Fruit fly (Drosophila melanogaster) whole organism, wandering third instar larva: ENCODE results near the gene CG32075.

Experiments
- Abd-B ChIP-seq: fragments of >200 bp; optimal IDR thresholded peaks from 2 replicates; lab custom pipeline; 2017; ENCODE audit warnings: missing biosample characterization, missing genetic modification characterization
- CG32264 ChIP-seq: fragments of 200-800 bp; sonication (Bioruptor generic); optimal IDR thresholded peaks from 2 replicates; lab custom pipeline; 2016; ENCODE audit warnings: missing biosample characterization, missing genetic modification characterization
- CG9705 ChIP-seq: fragments of 200-800 bp; sonication (Bioruptor generic); optimal IDR thresholded peaks from 2 replicates; lab custom pipeline; 2018; ENCODE audit warnings: missing biosample characterization, mild to moderate bottlenecking, missing genetic modification characterization
- CrebA ChIP-seq: fragments of 200-800 bp; sonication (Bioruptor generic); optimal IDR thresholded peaks from 2 replicates; lab custom pipeline; 2016; ENCODE audit warnings: missing biosample characterization, mild to moderate bottlenecking, missing genetic modification characterization, borderline replicate concordance
- Dfd ChIP-seq: fragments of >200 bp; optimal IDR thresholded peaks from 2 replicates; lab custom pipeline; 2017; ENCODE audit warnings: missing biosample characterization, missing genetic modification characterization
- Dif ChIP-seq: fragments of 200-275, 200-300 bp; sonication (Bioruptor generic); optimal IDR thresholded peaks from 2 replicates; lab custom pipeline; 2018; ENCODE audit warnings: missing biosample characterization, missing genetic modification characterization; ENCODE audit not compliant: partially characterized antibody
- GATAd ChIP-seq: sonication (Bioruptor generic); optimal IDR thresholded peaks from 2 replicates; lab custom pipeline; 2016; ENCODE audit warnings: missing biosample characterization, missing genetic modification characterization
- HLH106 ChIP-seq: fragments of 200-800 bp; optimal IDR thresholded peaks from 3 replicates; lab custom pipeline; 2019; ENCODE audit warnings: missing biosample characterization, mild to moderate bottlenecking, missing genetic modification characterization, moderate library complexity
- Hnf4 ChIP-seq: fragments of 200-800 bp; sonication (Bioruptor generic); optimal IDR thresholded peaks from 2 replicates; lab custom pipeline; 2016; ENCODE audit warnings: missing biosample characterization, mild to moderate bottlenecking, missing genetic modification characterization
- Hr78 ChIP-seq: fragments of >200 bp; optimal IDR thresholded peaks from 2 replicates; lab custom pipeline; 2017; ENCODE audit warnings: missing biosample characterization, missing genetic modification characterization
- Hr83 ChIP-seq: fragments of 200-300 bp; sonication (Bioruptor generic); optimal IDR thresholded peaks from 2 replicates; lab custom pipeline; 2016; ENCODE audit warnings: missing biosample characterization, mild to moderate bottlenecking, missing genetic modification characterization, moderate library complexity; ENCODE audit not compliant: poor library complexity, severe bottlenecking
- Jra ChIP-seq: sonication (Bioruptor generic); optimal IDR thresholded peaks from 2 replicates; lab custom pipeline; 2016; ENCODE audit warnings: missing biosample characterization, missing genetic modification characterization
- Mio ChIP-seq: sonication (Bioruptor generic); optimal IDR thresholded peaks from 2 replicates; lab custom pipeline; 2016; ENCODE audit warnings: missing biosample characterization, missing genetic modification characterization
- Myc ChIP-seq: fragments of >200 bp; optimal IDR thresholded peaks from 2 replicates; lab custom pipeline; 2017
- N ChIP-seq: fragments of >200 bp; optimal IDR thresholded peaks from 2 replicates; lab custom pipeline; 2018; ENCODE audit warnings: missing biosample characterization, missing external identifiers, missing genetic modification characterization
- OdsH ChIP-seq: fragments of 200-800 bp; sonication (Bioruptor generic); optimal IDR thresholded peaks from 2 replicates; lab custom pipeline; 2016; ENCODE audit warnings: missing biosample characterization, mild to moderate bottlenecking, missing genetic modification characterization
- Rel ChIP-seq, 2 experiments: fragments of 200-800 bp; sonication (Bioruptor generic) in 1 of 2; optimal IDR thresholded peaks; 2 replicates in 1 of 2; 3 replicates in 1 of 2; lab custom pipeline; 2016 to 2019; ENCODE audit warnings: mild to moderate bottlenecking in 2 of 2, missing biosample characterization in 2 of 2, missing genetic modification characterization in 2 of 2, moderate library complexity in 1 of 2
- Sp1 ChIP-seq: fragments of 200-800 bp; sonication (Bioruptor generic); optimal IDR thresholded peaks from 3 replicates; lab custom pipeline; 2019; ENCODE audit warnings: missing biosample characterization, mild to moderate bottlenecking, missing genetic modification characterization, moderate library complexity
- Vsx2 ChIP-seq: fragments of 200-300, 225-300 bp; sonication (Bioruptor generic); optimal IDR thresholded peaks from 2 replicates; lab custom pipeline; 2018; ENCODE audit warnings: missing biosample characterization, missing genetic modification characterization; ENCODE audit not compliant: partially characterized antibody
- br ChIP-seq: fragments of 200-800 bp; sonication (Bioruptor generic); optimal IDR thresholded peaks from 2 replicates; lab custom pipeline; 2016; ENCODE audit warnings: missing biosample characterization, missing genetic modification characterization
- brk ChIP-seq: fragments of 200-800 bp; sonication (Bioruptor generic); optimal IDR thresholded peaks from 2 replicates; lab custom pipeline; 2016; ENCODE audit warnings: missing biosample characterization, mild to moderate bottlenecking, missing genetic modification characterization
- dl ChIP-seq, 2 experiments: fragments of 175-275, 200-275 bp in 1 of 2; fragments of 200-275 bp in 1 of 2; sonication (Bioruptor generic); optimal IDR thresholded peaks; lab custom pipeline; 2018; ENCODE audit warnings: mild to moderate bottlenecking in 2 of 2, missing biosample characterization in 2 of 2, missing genetic modification characterization in 2 of 2, moderate library complexity in 2 of 2; ENCODE audit not compliant: partially characterized antibody in 2 of 2, insufficient read depth in 1 of 2
- dmrt93B ChIP-seq: fragments of 200-800 bp; sonication (Bioruptor generic); optimal IDR thresholded peaks from 2 replicates; lab custom pipeline; 2018; ENCODE audit warnings: missing biosample characterization, mild to moderate bottlenecking, missing genetic modification characterization
- dsf ChIP-seq: sonication (Bioruptor generic); optimal IDR thresholded peaks from 2 replicates; lab custom pipeline; 2016; ENCODE audit warnings: missing biosample characterization, missing genetic modification characterization, borderline replicate concordance
- ey ChIP-seq: fragments of 200-800 bp; sonication (Bioruptor generic); optimal IDR thresholded peaks from 2 replicates; lab custom pipeline; 2016; ENCODE audit warnings: missing biosample characterization, missing genetic modification characterization
- foxo ChIP-seq, 2 experiments: fragments of 200-800 bp; sonication (Bioruptor generic); optimal IDR thresholded peaks; 2 replicates in 1 of 2; 3 replicates in 1 of 2; lab custom pipeline; 2016 to 2017; ENCODE audit warnings: missing biosample characterization in 2 of 2, missing genetic modification characterization in 2 of 2
- fru ChIP-seq: fragments of 200-800 bp; sonication (Bioruptor generic); optimal IDR thresholded peaks from 3 replicates; lab custom pipeline; 2016; ENCODE audit warnings: missing biosample characterization, mild to moderate bottlenecking, missing genetic modification characterization
- h ChIP-seq: fragments of 200-800 bp; sonication (Bioruptor generic); optimal IDR thresholded peaks from 3 replicates; lab custom pipeline; 2016; ENCODE audit warnings: missing biosample characterization, mild to moderate bottlenecking, missing genetic modification characterization
- jim ChIP-seq: fragments of 175-275, 200-325 bp; sonication (Bioruptor generic); optimal IDR thresholded peaks from 2 replicates; lab custom pipeline; 2016; ENCODE audit warnings: missing biosample characterization, mild to moderate bottlenecking, missing genetic modification characterization
- lola ChIP-seq: fragments of >200 bp; optimal IDR thresholded peaks from 2 replicates; lab custom pipeline; 2017; ENCODE audit warnings: missing biosample characterization, missing genetic modification characterization
- pan ChIP-seq: fragments of >200 bp; optimal IDR thresholded peaks from 2 replicates; lab custom pipeline; 2017
- psq ChIP-seq: fragments of 200-800 bp; sonication (Bioruptor generic); optimal IDR thresholded peaks from 3 replicates; lab custom pipeline; 2017; ENCODE audit warnings: missing biosample characterization, mild to moderate bottlenecking, missing genetic modification characterization, moderate library complexity
- rgr ChIP-seq: fragments of 200-800 bp; sonication (Bioruptor generic); optimal IDR thresholded peaks from 3 replicates; lab custom pipeline; 2016; ENCODE audit warnings: missing biosample characterization, mild to moderate bottlenecking, missing genetic modification characterization
- sage ChIP-seq: fragments of 200-800 bp; sonication (Bioruptor generic); optimal IDR thresholded peaks from 2 replicates; lab custom pipeline; 2016; ENCODE audit warnings: missing biosample characterization, mild to moderate bottlenecking, missing genetic modification characterization
- sv ChIP-seq: fragments of 200-800 bp; sonication (Bioruptor generic); optimal IDR thresholded peaks from 3 replicates; lab custom pipeline; 2016; ENCODE audit warnings: missing biosample characterization, missing genetic modification characterization
- tai ChIP-seq: sonication (Bioruptor generic); optimal IDR thresholded peaks from 2 replicates; lab custom pipeline; 2016; ENCODE audit warnings: missing biosample characterization, missing genetic modification characterization
- usp ChIP-seq: fragments of >200 bp; optimal IDR thresholded peaks from 2 replicates; lab custom pipeline; 2017; ENCODE audit warnings: missing biosample characterization, missing genetic modification characterization
- woc ChIP-seq: sonication (Bioruptor generic); optimal IDR thresholded peaks from 2 replicates; lab custom pipeline; 2016; ENCODE audit warnings: missing biosample characterization, mild to moderate bottlenecking, missing genetic modification characterization

The CG32075 gene

DNA sequence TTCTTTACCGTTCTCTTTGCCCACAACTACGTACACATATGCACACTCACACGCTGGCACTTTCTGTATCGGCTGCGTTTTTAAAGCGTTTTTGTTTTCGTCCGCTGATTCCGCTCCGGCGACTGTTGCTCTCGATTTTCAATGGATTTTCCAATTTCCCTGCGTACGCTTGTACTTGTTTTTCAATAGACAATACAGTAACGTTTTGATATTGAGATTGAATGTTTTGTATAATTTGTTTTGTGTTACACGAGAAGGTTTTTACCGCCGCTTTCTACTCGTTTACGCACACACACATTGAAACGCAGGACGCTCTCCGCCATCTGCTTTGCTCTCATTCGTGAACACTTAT is 27.8 kb upstream of the CG32075 start:
- no peak for TF ChIP-seq dsf (GFP tag; lab: Kevin White, UChicago)
- peak; percentile 5 for TF ChIP-seq N
- peak; percentile 94 for TF ChIP-seq psq

DNA sequence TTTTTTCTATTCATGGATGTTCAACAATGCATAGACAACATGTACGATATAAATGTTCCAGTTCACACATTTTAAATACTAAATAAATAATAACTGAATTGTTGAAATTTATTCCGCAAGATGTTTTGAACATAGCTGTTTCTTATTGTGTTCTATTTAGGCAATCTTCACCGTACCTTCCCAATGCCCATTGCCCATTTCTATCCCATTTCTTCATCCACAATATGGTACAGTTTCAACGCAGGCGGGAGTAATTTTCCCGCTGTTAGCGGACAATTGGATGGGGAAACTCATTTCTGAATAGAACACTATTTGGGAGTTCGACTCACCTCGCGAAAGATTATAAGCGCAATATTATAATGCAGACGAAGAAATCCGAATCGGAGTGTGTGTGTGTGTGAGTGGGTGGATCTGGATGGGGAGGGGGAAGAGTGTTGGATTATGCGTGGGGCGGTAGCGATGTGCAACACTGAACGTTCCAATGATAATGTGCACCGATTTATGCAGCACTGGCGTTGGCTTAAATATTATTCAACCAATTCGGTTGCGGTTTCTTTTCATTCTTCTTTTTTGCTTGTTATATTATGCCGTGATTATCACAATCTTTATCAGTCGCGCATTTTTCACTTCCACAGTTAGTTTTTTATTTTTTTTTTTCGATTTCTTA is 27.3 kb upstream of the CG32075 start:
- TF ChIP-seq Vsx2 (GFP tag; lab: Kevin White, UChicago), result no peak
- no peak for TF ChIP-seq Hr78 (GFP tag; lab: Kevin White, UChicago)
- peak; percentile 68 for TF ChIP-seq brk (GFP tag; lab: Kevin White, UChicago)
- no peak for TF ChIP-seq pan (lab: Kevin White, UChicago)
- TF ChIP-seq Mio (GFP tag; lab: Kevin White, UChicago), result no peak
- no peak for TF ChIP-seq sage (GFP tag; lab: Kevin White, UChicago)
- TF ChIP-seq Hnf4, result peak; percentile 86
- peak; percentile 43 for TF ChIP-seq Sp1 (GFP tag; lab: Kevin White, UChicago)
- TF ChIP-seq h (GFP tag; lab: Kevin White, UChicago), result peak; percentile 89
- no peak for TF ChIP-seq CrebA (GFP tag; lab: Kevin White, UChicago)
- peak; percentile 95 for TF ChIP-seq psq
- peak in 1 of 2 experiments; percentile 88 for TF ChIP-seq foxo (GFP tag; optimal IDR thresholded peaks at IDR 0.05; lab: Kevin White, UChicago)
- TF ChIP-seq woc (GFP tag; lab: Kevin White, UChicago), result peak; percentile 64
- no peak for TF ChIP-seq Dfd (GFP tag; lab: Kevin White, UChicago)
- no peak for TF ChIP-seq N
- peak; percentile 58 for TF ChIP-seq CG32264 (GFP tag; lab: Kevin White, UChicago)
- TF ChIP-seq Myc (lab: Kevin White, UChicago), result no peak
- peak; percentile 78 for TF ChIP-seq Jra (GFP tag; lab: Kevin White, UChicago)
- peak; percentile 83 for TF ChIP-seq Hr83 (GFP tag; lab: Kevin White, UChicago)
- TF ChIP-seq br (GFP tag; lab: Kevin White, UChicago), result peak; percentile 78
- peak; percentile 3 for TF ChIP-seq dmrt93B (GFP tag; lab: Kevin White, UChicago)
- no peak for TF ChIP-seq GATAd
- no peak for TF ChIP-seq dl (GFP tag; optimal IDR thresholded peaks at IDR 0.05; lab: Kevin White, UChicago; ENCODE audit: insufficient read depth in 1 of 2, partially characterized antibody in 2 of 2)
- TF ChIP-seq dsf (GFP tag; lab: Kevin White, UChicago), result no peak
- peak; percentile 44 for TF ChIP-seq HLH106
- TF ChIP-seq lola (GFP tag; lab: Kevin White, UChicago), result no peak
- TF ChIP-seq Rel (GFP tag; optimal IDR thresholded peaks at IDR 0.05; lab: Kevin White, UChicago), result no peak
- peak; percentile 57 for TF ChIP-seq Rel (tag; optimal IDR thresholded peaks at IDR 0.05; lab: Kevin White, UChicago)
- peak; percentile 14 for TF ChIP-seq sv (GFP tag; lab: Kevin White, UChicago)
- peak; percentile 61 for TF ChIP-seq ey
- TF ChIP-seq CG9705, result peak; percentile 31
- peak; percentile 74 for TF ChIP-seq OdsH
- TF ChIP-seq Dif (GFP tag; lab: Kevin White, UChicago), result peak; percentile 39
- TF ChIP-seq Abd-B (GFP tag; lab: Kevin White, UChicago), result no peak
- peak; percentile 73 for TF ChIP-seq fru
- peak; percentile 85 for TF ChIP-seq tai (GFP tag; lab: Kevin White, UChicago)
- TF ChIP-seq jim (GFP tag; lab: Kevin White, UChicago), result peak; percentile 66
- no peak for TF ChIP-seq usp (GFP tag; lab: Kevin White, UChicago)
- TF ChIP-seq rgr (GFP tag; lab: Kevin White, UChicago), result peak; percentile 90
